Worm (Caenorhabditis elegans): Measurements from ENCODE around the gene srh-200.

srh-200 gene

ce11 chrV:7645454-7645853 is 8.0 kb downstream of the srh-200 start, which contains the start of gene str-47:
Gene str-47, plus strand, starts transcription at chrV:7645754.
- no peak for TF ChIP-seq ham-2 (GFP tag; optimal IDR thresholded peaks at IDR 0.05)
- no peak for TF ChIP-seq mep-1 (tag; optimal IDR thresholded peaks at IDR 0.05)
- TF ChIP-seq nhr-2 (tag; optimal IDR thresholded peaks at IDR 0.05): no peak
- TF ChIP-seq blmp-1 (tag; optimal IDR thresholded peaks at IDR 0.05): no peak
- TF ChIP-seq unc-62 (GFP tag; optimal IDR thresholded peaks at IDR 0.05): no peak
- TF ChIP-seq hlh-1 (tag; optimal IDR thresholded peaks at IDR 0.05): no peak
- TF ChIP-seq ceh-39 (tag; optimal IDR thresholded peaks at IDR 0.05): no peak
- no peak for TF ChIP-seq mab-5 (tag; optimal IDR thresholded peaks at IDR 0.05)
- no peak for TF ChIP-seq ceh-83 (GFP tag; optimal IDR thresholded peaks at IDR 0.05)
- TF ChIP-seq snpc-4 (tag; optimal IDR thresholded peaks at IDR 0.05): no peak
- TF ChIP-seq nhr-12 (tag; optimal IDR thresholded peaks at IDR 0.05): no peak
- no peak for TF ChIP-seq elt-3 (tag; optimal IDR thresholded peaks at IDR 0.05)
- TF ChIP-seq nhr-237 (tag; optimal IDR thresholded peaks at IDR 0.05): no peak
- TF ChIP-seq bed-3 (GFP tag; optimal IDR thresholded peaks at IDR 0.05): no peak

- TF ChIP-seq unc-62 (GFP tag; optimal IDR thresholded peaks at IDR 0.05) (no peak), lsy-2 (tag; optimal IDR thresholded peaks at IDR 0.05) (no peak), drap-1 (GFP tag; optimal IDR thresholded peaks at IDR 0.05) (no peak), elt-3 (tag; optimal IDR thresholded peaks at IDR 0.05) (no peak), mab-5 (tag; optimal IDR thresholded peaks at IDR 0.05) (no peak), ham-2 (GFP tag; optimal IDR thresholded peaks at IDR 0.05) (no peak), sem-2 (GFP tag; optimal IDR thresholded peaks at IDR 0.05) (no peak), ceh-43 (GFP tag; optimal IDR thresholded peaks at IDR 0.05) (no peak), blmp-1 (tag; optimal IDR thresholded peaks at IDR 0.05) (no peak), nhr-28 (tag; optimal IDR thresholded peaks at IDR 0.05) (no peak), nhr-2 (tag; optimal IDR thresholded peaks at IDR 0.05) (no peak), bed-3 (GFP tag; optimal IDR thresholded peaks at IDR 0.05) (no peak), ztf-11 (tag; optimal IDR thresholded peaks at IDR 0.05) (no peak), snpc-4 (tag; optimal IDR thresholded peaks at IDR 0.05) (no peak), tbx-8 (GFP tag; optimal IDR thresholded peaks at IDR 0.05) (no peak), nhr-12 (tag; optimal IDR thresholded peaks at IDR 0.05) (no peak), unc-39 (tag; optimal IDR thresholded peaks at IDR 0.05) (no peak)
These were observed 10.1 kb downstream of the srh-200 start, which contains the start of gene F07C4.11 for ce11 chrV:7643416-7643815. Gene F07C4.11, minus strand, starts transcription at chrV:7643516.

- TF ChIP-seq nhr-237 (tag; optimal IDR thresholded peaks at IDR 0.05) (no peak), pha-4 (tag; optimal IDR thresholded peaks at IDR 0.05) (no peak), ceh-43 (GFP tag; optimal IDR thresholded peaks at IDR 0.05) (no peak), blmp-1 (tag; optimal IDR thresholded peaks at IDR 0.05) (no peak), nhr-2 (tag; optimal IDR thresholded peaks at IDR 0.05) (no peak), ceh-39 (tag; optimal IDR thresholded peaks at IDR 0.05) (no peak), zip-8 (tag; optimal IDR thresholded peaks at IDR 0.05) (no peak), hlh-1 (tag; optimal IDR thresholded peaks at IDR 0.05) (no peak), sptf-1 (tag; optimal IDR thresholded peaks at IDR 0.05) (no peak), nhr-76 (tag; optimal IDR thresholded peaks at IDR 0.05) (no peak), unc-120 (tag; optimal IDR thresholded peaks at IDR 0.05; ENCODE audit: poor library complexity, severe bottlenecking) (no peak), mab-5 (tag; optimal IDR thresholded peaks at IDR 0.05) (no peak)
These were observed 11.7 kb downstream of the srh-200 start for ce11 chrV:7641718-7642117.

ce11 chrV:7639787-7640186 is 13.7 kb downstream of the srh-200 start, which contains the start of gene F07C4.10:
Gene F07C4.10, minus strand, starts transcription at chrV:7639887.
- TF ChIP-seq cnd-1 (tag; optimal IDR thresholded peaks at IDR 0.05) (no peak), lin-13 (tag; optimal IDR thresholded peaks at IDR 0.05) (no peak), nhr-12 (tag; optimal IDR thresholded peaks at IDR 0.05) (no peak), lin-32 (GFP tag; optimal IDR thresholded peaks at IDR 0.05) (no peak), bed-3 (GFP tag; optimal IDR thresholded peaks at IDR 0.05) (no peak), ham-2 (GFP tag; optimal IDR thresholded peaks at IDR 0.05) (no peak), zip-8 (tag; optimal IDR thresholded peaks at IDR 0.05) (no peak), flh-1 (GFP tag; optimal IDR thresholded peaks at IDR 0.05) (no peak), lsy-2 (tag; optimal IDR thresholded peaks at IDR 0.05) (no peak), drap-1 (GFP tag; optimal IDR thresholded peaks at IDR 0.05) (no peak), unc-39 (tag; optimal IDR thresholded peaks at IDR 0.05) (no peak), mep-1 (tag; optimal IDR thresholded peaks at IDR 0.05) (no peak), ces-1 (GFP tag; optimal IDR thresholded peaks at IDR 0.05) (no peak), nhr-2 (tag; optimal IDR thresholded peaks at IDR 0.05) (no peak), tbx-8 (GFP tag; optimal IDR thresholded peaks at IDR 0.05) (no peak), M03D4.4 (tag; optimal IDR thresholded peaks at IDR 0.05) (no peak), blmp-1 (tag; optimal IDR thresholded peaks at IDR 0.05) (no peak)
